Worm (Caenorhabditis elegans): ENCODE measurements around the gene ulp-4.

The ulp-4 gene

DNA sequence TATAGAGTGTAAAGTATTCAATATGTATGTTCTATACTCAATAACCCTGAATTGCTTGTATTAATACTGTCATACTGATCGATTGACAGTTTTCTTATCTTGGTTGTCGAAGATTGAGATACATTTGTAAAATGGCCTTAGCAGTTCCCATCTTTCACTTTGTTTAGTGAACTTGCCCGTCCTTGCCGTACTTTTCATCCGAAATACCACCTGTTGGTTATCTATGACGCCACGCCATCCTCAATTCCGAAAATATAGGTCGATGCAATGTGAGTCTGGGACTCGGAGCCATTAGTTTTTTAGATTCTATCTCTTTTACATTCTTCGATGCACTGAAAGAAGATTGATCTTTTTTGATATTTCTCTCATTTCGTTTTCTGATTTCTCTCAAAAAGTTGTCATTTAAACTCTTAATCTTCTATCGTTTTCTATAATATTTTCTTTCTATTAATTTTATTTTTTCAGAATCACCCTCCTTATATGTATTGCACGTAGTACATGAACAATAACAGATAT lies at the start of gene ulp-4:
Gene ulp-4 (plus strand): TSS at position 466 of the 516 bp plus-strand sequence.
- peak; percentile 16 for TF ChIP-seq hlh-1 (tag; optimal IDR thresholded peaks at IDR 0.05)
- no peak for TF ChIP-seq unc-39 (tag; optimal IDR thresholded peaks at IDR 0.05)
- TF ChIP-seq blmp-1 (tag; optimal IDR thresholded peaks at IDR 0.05), result no peak

DNA sequence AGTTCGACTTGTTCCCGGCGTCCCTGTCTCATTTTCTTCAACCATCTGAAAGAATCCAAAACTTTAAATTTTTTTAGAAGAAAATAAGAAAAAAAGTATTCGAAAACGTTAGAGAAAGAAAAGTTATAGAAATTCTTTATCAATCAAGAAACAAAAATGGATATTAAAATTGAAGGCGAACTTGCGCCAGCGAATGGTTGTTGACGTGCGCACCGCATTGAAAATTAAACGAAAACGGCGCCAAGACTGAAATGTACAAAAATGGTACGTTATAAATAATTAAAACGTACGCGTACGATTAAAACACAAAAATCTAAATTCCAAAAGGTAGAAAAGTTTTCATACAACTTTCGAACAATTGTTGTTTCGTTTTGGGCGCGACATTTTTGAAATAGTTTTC lies 43.0 kb upstream of the ulp-4 start, which contains the start of gene K02C4.3:
Gene K02C4.3 (minus strand): TSS at position 51 of the 400 bp plus-strand sequence.
- no peak for TF ChIP-seq ceh-83 (GFP tag; optimal IDR thresholded peaks at IDR 0.05)
- no peak for TF ChIP-seq M03D4.4 (tag; optimal IDR thresholded peaks at IDR 0.05)
- TF ChIP-seq hlh-1 (tag; optimal IDR thresholded peaks at IDR 0.05), result no peak
- no peak for TF ChIP-seq nhr-76 (tag; optimal IDR thresholded peaks at IDR 0.05)
- TF ChIP-seq lin-13 (tag; optimal IDR thresholded peaks at IDR 0.05), result no peak
- peak; percentile 63 for TF ChIP-seq lsy-2 (tag; optimal IDR thresholded peaks at IDR 0.05)
- no peak for TF ChIP-seq bed-3 (GFP tag; optimal IDR thresholded peaks at IDR 0.05)
- TF ChIP-seq ces-1 (GFP tag; optimal IDR thresholded peaks at IDR 0.05), result no peak
- TF ChIP-seq mep-1 (tag; optimal IDR thresholded peaks at IDR 0.05), result peak; percentile 60
- no peak for TF ChIP-seq ceh-39 (tag; optimal IDR thresholded peaks at IDR 0.05)
- TF ChIP-seq nhr-237 (tag; optimal IDR thresholded peaks at IDR 0.05), result no peak

DNA sequence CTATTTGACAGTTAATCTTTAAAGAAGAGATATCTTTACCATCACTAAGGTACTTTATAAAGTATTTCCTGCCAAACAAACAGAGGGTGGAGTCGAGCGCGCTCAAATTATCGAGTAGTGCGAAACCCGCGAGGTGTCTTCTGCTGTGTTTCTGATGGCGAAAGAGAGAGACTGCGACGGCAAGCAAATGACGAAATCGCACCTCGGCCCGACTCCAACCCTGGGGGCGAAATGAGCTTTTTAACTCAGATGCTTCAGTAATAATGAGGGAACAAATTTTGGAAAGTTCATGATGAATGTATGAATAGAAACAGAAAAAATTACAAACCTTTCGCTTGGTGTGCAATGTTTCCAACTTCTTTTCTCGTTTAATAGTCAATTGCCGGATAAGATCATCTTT lies 38.2 kb upstream of the ulp-4 start:
- TF ChIP-seq ceh-39 (tag; optimal IDR thresholded peaks at IDR 0.05) (peak; percentile 25), drap-1 (GFP tag; optimal IDR thresholded peaks at IDR 0.05) (peak; percentile 27), ceh-83 (GFP tag; optimal IDR thresholded peaks at IDR 0.05) (peak; percentile 37), sptf-1 (tag; optimal IDR thresholded peaks at IDR 0.05) (peak; percentile 17), ham-2 (GFP tag; optimal IDR thresholded peaks at IDR 0.05) (no peak)

DNA sequence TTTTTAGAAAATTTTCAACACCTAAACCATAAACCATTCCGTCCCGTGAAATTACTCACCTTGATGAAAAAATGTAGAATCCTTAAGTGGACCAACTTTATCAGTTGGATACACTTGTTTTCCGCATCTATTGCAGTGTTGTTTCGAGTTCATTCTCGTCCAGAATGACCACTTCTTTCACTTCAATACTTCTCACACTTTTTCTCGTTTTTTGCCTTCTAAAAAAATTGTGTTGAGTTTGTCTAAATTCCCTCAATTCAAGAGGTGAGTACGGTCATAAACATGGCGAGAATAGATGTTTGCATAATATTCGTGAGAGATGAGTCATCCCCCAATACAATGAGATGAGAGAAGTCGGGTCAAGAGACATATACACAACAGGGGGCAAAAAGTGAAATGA lies 37.2 kb upstream of the ulp-4 start, which contains the start of gene ltd-1:
Gene ltd-1 (minus strand): TSS at position 218 of the 400 bp plus-strand sequence.
- TF ChIP-seq lin-13 (tag; optimal IDR thresholded peaks at IDR 0.05) (no peak), snpc-4 (tag; optimal IDR thresholded peaks at IDR 0.05) (no peak), ham-2 (GFP tag; optimal IDR thresholded peaks at IDR 0.05) (no peak), cnd-1 (tag; optimal IDR thresholded peaks at IDR 0.05) (no peak), ceh-39 (tag; optimal IDR thresholded peaks at IDR 0.05) (no peak), mls-2 (tag; optimal IDR thresholded peaks at IDR 0.05) (no peak), blmp-1 (tag; optimal IDR thresholded peaks at IDR 0.05) (no peak), M03D4.4 (tag; optimal IDR thresholded peaks at IDR 0.05) (no peak), unc-62 (GFP tag; optimal IDR thresholded peaks at IDR 0.05) (no peak), elt-3 (tag; optimal IDR thresholded peaks at IDR 0.05) (no peak), hlh-1 (tag; optimal IDR thresholded peaks at IDR 0.05) (no peak), pha-4 (tag; optimal IDR thresholded peaks at IDR 0.05) (no peak), drap-1 (GFP tag; optimal IDR thresholded peaks at IDR 0.05) (no peak), zip-8 (tag; optimal IDR thresholded peaks at IDR 0.05) (no peak), tbx-8 (GFP tag; optimal IDR thresholded peaks at IDR 0.05) (no peak), nhr-28 (tag; optimal IDR thresholded peaks at IDR 0.05) (no peak), nhr-12 (tag; optimal IDR thresholded peaks at IDR 0.05) (no peak), sem-2 (GFP tag; optimal IDR thresholded peaks at IDR 0.05) (no peak), nhr-237 (tag; optimal IDR thresholded peaks at IDR 0.05) (no peak), nhr-2 (tag; optimal IDR thresholded peaks at IDR 0.05) (no peak)

DNA sequence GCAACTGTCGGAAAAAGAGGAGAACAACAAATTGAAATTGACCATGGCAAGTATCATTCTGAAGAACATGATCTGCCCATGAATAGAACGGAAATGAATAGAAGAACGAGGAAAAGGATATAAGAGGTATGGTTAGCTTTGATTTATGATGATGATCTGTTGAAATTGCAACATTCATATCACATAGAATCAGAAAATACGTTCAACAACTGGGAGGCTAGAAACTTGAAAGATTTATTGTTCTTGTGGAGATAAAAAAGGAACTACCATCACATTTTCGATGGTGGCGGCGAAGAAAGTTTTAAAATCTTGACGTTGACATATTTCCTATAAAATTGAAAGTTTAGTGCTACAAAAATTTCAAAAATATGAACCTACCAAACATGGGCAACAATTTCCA lies 36.5 kb upstream of the ulp-4 start:
- TF ChIP-seq ceh-39 (tag; optimal IDR thresholded peaks at IDR 0.05), result no peak
- TF ChIP-seq nhr-28 (tag; optimal IDR thresholded peaks at IDR 0.05), result no peak

DNA sequence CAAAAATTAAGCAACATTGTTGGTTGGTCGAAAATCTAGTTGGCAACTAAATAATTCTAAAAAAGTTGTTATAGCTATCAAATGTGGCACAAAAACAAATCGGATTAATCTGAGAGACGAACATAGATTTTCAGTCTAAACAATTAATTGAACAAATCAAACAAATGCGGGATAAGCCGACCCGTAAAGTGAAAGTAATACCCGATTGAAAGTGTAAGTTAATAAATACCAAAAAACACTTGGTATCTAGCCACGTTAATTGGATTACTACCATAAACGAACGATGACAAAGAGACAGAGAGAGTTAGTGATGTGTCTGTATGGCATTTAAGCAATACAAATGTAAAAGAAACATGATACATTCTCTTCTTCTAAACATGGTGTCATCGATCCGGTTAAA lies 35.8 kb upstream of the ulp-4 start:
- no peak for TF ChIP-seq lin-32 (GFP tag; optimal IDR thresholded peaks at IDR 0.05)
- peak; percentile 12 for TF ChIP-seq blmp-1 (tag; optimal IDR thresholded peaks at IDR 0.05)

DNA sequence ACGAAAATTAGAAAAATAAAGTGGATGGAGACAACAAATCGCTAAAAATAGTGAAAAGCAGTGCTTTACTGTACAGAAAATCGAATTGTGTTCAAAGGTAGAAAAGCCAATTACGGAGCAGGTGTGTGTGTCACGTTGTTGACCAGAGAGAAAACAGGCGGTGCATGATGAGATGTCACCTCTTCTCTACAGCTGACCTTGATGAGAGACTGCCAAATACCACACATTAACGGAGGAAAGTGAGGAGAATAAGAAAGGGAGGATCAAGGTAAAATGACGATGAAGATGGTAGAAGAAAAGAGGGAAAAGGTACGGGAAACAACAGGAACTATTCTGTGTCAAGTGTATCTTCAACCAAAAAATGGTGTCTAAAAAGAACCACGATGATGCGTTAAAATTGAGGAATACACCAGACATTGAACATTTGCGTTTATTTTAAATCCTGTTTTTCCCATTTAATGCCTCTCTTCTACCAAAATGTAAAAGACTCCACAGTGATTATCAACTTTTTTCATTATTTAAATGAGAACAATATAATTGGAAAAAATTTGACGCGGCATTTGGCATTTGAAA lies 30.5 kb upstream of the ulp-4 start:
- TF ChIP-seq tbx-8 (GFP tag; optimal IDR thresholded peaks at IDR 0.05) (no peak), sptf-1 (tag; optimal IDR thresholded peaks at IDR 0.05) (no peak), blmp-1 (tag; optimal IDR thresholded peaks at IDR 0.05) (no peak), nhr-28 (tag; optimal IDR thresholded peaks at IDR 0.05) (no peak), nhr-2 (tag; optimal IDR thresholded peaks at IDR 0.05) (peak; percentile 49), snpc-4 (tag; optimal IDR thresholded peaks at IDR 0.05) (no peak)

Measured in whole organism, mixed stage, embryonic.